Worm (Caenorhabditis elegans): ENCODE data around the gene srg-9.

The srg-9 gene

ce11 chrIII:6272868-6273267 is 16.3 kb upstream of the srg-9 start, which contains the start of gene C18F10.2:
TSS of gene C18F10.2 (plus strand) at chrIII:6273168.
- TF ChIP-seq F10B5.3 (tag; optimal IDR thresholded peaks at IDR 0.05), result no peak
- no peak for TF ChIP-seq ctbp-1 (GFP tag; IDR thresholded peaks at IDR 0.05)

ce11 chrIII:6270277-6270676 is 13.7 kb upstream of the srg-9 start, which contains the start of gene srg-3:
TSS of gene srg-3 (minus strand) at chrIII:6270377.
- no peak for TF ChIP-seq F26F4.8 (GFP tag; conservative IDR thresholded peaks at IDR 0.05)
- peak in 1 of 2 experiments; percentile 47 for TF ChIP-seq unc-62 (GFP tag; optimal IDR thresholded peaks at IDR 0.05 in 1 of 2)
- no peak for TF ChIP-seq unc-62 (tag; optimal IDR thresholded peaks at IDR 0.05)
- TF ChIP-seq aha-1 (tag), result peak; percentile 33
- no peak for TF ChIP-seq nhr-41 (GFP tag; IDR thresholded peaks at IDR 0.05)

- TF ChIP-seq arid-1 (GFP tag; conservative IDR thresholded peaks at IDR 0.05) (no peak), F44E2.7 (GFP tag; IDR thresholded peaks at IDR 0.05) (no peak), egl-27 (tag; optimal IDR thresholded peaks at IDR 0.05) (no peak), nhr-76 (tag; optimal IDR thresholded peaks at IDR 0.05) (no peak), lin-15B (tag; optimal IDR thresholded peaks at IDR 0.05) (no peak), ZK546.5 (tag; optimal IDR thresholded peaks at IDR 0.05) (no peak), nhr-77 (tag; optimal IDR thresholded peaks at IDR 0.05) (no peak), pqm-1 (tag; optimal IDR thresholded peaks at IDR 0.05) (no peak)
These were observed 11.5 kb upstream of the srg-9 start, which contains the start of gene srg-7 for ce11 chrIII:6268061-6268460. TSS of gene srg-7 (minus strand) at chrIII:6268161.

- TF ChIP-seq ctbp-1 (GFP tag; IDR thresholded peaks at IDR 0.05) (no peak), nhr-76 (tag; optimal IDR thresholded peaks at IDR 0.05) (no peak), ceh-32 (tag; optimal IDR thresholded peaks at IDR 0.05; ENCODE audit: poor library complexity) (no peak), skn-1 (tag; optimal IDR thresholded peaks at IDR 0.05) (no peak), mxl-2 (GFP tag; conservative IDR thresholded peaks at IDR 0.05) (no peak)
These were observed 9.3 kb upstream of the srg-9 start, which contains the start of gene srg-6 for ce11 chrIII:6265911-6266310. TSS of gene srg-6 (minus strand) at chrIII:6266011.

- TF ChIP-seq nhr-11 (tag; optimal IDR thresholded peaks at IDR 0.05), result no peak
- no peak for TF ChIP-seq F44E2.7 (GFP tag; IDR thresholded peaks at IDR 0.05)
- no peak for TF ChIP-seq aha-1 (tag)
- TF ChIP-seq hif-1 (tag; optimal IDR thresholded peaks at IDR 0.05), result no peak
- TF ChIP-seq lin-29 (GFP tag; IDR thresholded peaks at IDR 0.05), result no peak
- TF ChIP-seq lim-7 (GFP tag; IDR thresholded peaks at IDR 0.05), result no peak
- no peak for TF ChIP-seq Y48G9A.11 (GFP tag; IDR thresholded peaks at IDR 0.05)
- TF ChIP-seq Y75B8A.6 (GFP tag; IDR thresholded peaks at IDR 0.05), result no peak
- no peak for TF ChIP-seq lin-13 (GFP tag; optimal IDR thresholded peaks at IDR 0.05)
- TF ChIP-seq dmd-6 (GFP tag; IDR thresholded peaks at IDR 0.05), result no peak
- no peak for TF ChIP-seq lin-1 (GFP tag; IDR thresholded peaks at IDR 0.05)
- no peak for TF ChIP-seq D1046.2 (GFP tag; IDR thresholded peaks at IDR 0.05)
- TF ChIP-seq zip-2 (tag; optimal IDR thresholded peaks at IDR 0.05), result no peak
- TF ChIP-seq F37D6.2 (tag; optimal IDR thresholded peaks at IDR 0.05), result no peak
- TF ChIP-seq fos-1 (tag; optimal IDR thresholded peaks at IDR 0.05), result no peak
- no peak for TF ChIP-seq nhr-77 (tag; optimal IDR thresholded peaks at IDR 0.05)
- TF ChIP-seq ama-1 (optimal IDR thresholded peaks at IDR 0.05), result no peak
- no peak for TF ChIP-seq aly-2 (tag; optimal IDR thresholded peaks at IDR 0.05)
- no peak for TF ChIP-seq daf-16 (GFP tag; optimal IDR thresholded peaks at IDR 0.05)
- no peak for TF ChIP-seq daf-16 (tag; optimal IDR thresholded peaks at IDR 0.05)
- TF ChIP-seq pqm-1 (tag; optimal IDR thresholded peaks at IDR 0.05), result no peak
These were observed 7.9 kb upstream of the srg-9 start, which contains the start of gene srg-5 for ce11 chrIII:6264447-6264846. TSS of gene srg-5 (minus strand) at chrIII:6264547.

All from whole organism, L4 larva.